Fruit fly (Drosophila melanogaster): Measurements from ENCODE around the gene Doc3.

The Doc3 gene

DNA sequence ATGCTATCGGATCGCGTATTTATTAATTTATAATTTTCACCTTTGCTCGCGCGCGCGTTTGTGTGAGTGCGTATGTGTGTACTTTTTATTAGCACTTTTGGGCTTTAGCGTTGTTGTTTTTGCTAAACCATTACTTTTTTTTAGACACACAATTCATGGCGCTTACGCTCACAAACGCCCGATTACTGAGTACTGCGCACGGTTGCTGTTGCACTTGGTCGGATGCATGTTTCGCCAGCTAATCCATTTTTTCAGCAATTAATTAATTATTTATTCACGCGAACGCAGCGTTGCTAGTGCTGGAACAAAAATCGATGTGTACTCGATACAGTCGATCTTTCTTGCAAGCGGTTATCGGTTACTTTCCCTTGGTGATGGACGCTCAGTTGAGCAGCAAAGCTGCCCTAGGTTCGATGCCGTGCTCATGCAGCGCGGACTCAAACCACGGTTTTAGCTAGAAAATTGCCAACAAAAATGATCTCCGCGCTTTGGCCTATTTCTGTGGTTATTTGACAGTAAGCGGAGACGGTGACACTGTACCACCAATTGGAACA, 7.2 kb upstream of the Doc3 start, which contains the start of the genes smg and CG5087 (continued):
- TF ChIP-seq CrebB (tag; optimal IDR thresholded peaks at IDR 0.05) (peak; percentile 24), p53 (GFP tag; optimal IDR thresholded peaks at IDR 0.05) (peak; percentile 66), CG11696 (GFP tag; IDR thresholded peaks at IDR 0.05) (no peak), nom (GFP tag; optimal IDR thresholded peaks at IDR 0.05) (peak; percentile 0), Dip2 (GFP tag; IDR thresholded peaks at IDR 0.05) (no peak), ab (GFP tag; optimal IDR thresholded peaks at IDR 0.05) (no peak), Drgx (GFP tag; IDR thresholded peaks at IDR 0.05) (peak; percentile 6; the same call in 1 of the 2 replicates), gce (GFP tag; IDR thresholded peaks at IDR 0.05) (no peak; the same call in 2 of the 3 replicates), CTCF (GFP tag; optimal IDR thresholded peaks at IDR 0.05) (peak; percentile 71), ewg (GFP tag; optimal IDR thresholded peaks at IDR 0.05) (peak; percentile 65), CG13894 (tag; optimal IDR thresholded peaks at IDR 0.05) (no peak), zfh2 (GFP tag; optimal IDR thresholded peaks at IDR 0.05) (peak; percentile 55), GATAe (GFP tag; conservative IDR thresholded peaks at IDR 0.05) (no peak), caup (GFP tag; optimal IDR thresholded peaks at IDR 0.05; ENCODE audit: severe bottlenecking) (no peak), pb (GFP tag; optimal IDR thresholded peaks at IDR 0.05) (no peak), Neu2 (GFP tag; optimal IDR thresholded peaks at IDR 0.05; ENCODE audit: borderline replicate concordance) (no peak), mirr (GFP tag; optimal IDR thresholded peaks at IDR 0.05) (no peak), CG3407 (GFP tag; optimal IDR thresholded peaks at IDR 0.05) (no peak), danr (GFP tag; IDR thresholded peaks at IDR 0.05) (no peak), CG7928 (GFP tag; optimal IDR thresholded peaks at IDR 0.05) (peak; percentile 42), Aef1 (GFP tag; IDR thresholded peaks at IDR 0.05) (peak; percentile 45; the same call in 2 of the 3 replicates), sima (GFP tag; optimal IDR thresholded peaks at IDR 0.05) (no peak), NC2α (GFP tag; optimal IDR thresholded peaks at IDR 0.05) (no peak), ap (GFP tag; IDR thresholded peaks at IDR 0.05) (no peak), Lpt (GFP tag; optimal IDR thresholded peaks at IDR 0.05) (no peak), trem (tag; optimal IDR thresholded peaks at IDR 0.05) (peak; percentile 86), bcd (GFP tag; optimal IDR thresholded peaks at IDR 0.05) (peak; percentile 58), CG12769 (tag; optimal IDR thresholded peaks at IDR 0.05) (peak; percentile 76), CG7963 (GFP tag; IDR thresholded peaks at IDR 0.05; ENCODE audit: partially characterized antibody) (peak; percentile 42; the same call in 2 of the 3 replicates), CG12391 (tag; optimal IDR thresholded peaks at IDR 0.05) (peak; percentile 56), CG13624 (GFP tag; optimal IDR thresholded peaks at IDR 0.05) (peak; percentile 74), Elba2 (GFP tag; optimal IDR thresholded peaks at IDR 0.05) (peak; percentile 100), D19A (tag; optimal IDR thresholded peaks at IDR 0.05) (peak; percentile 6), CG2129 (GFP tag; IDR thresholded peaks at IDR 0.05; ENCODE audit: partially characterized antibody) (no peak), CG14860 (GFP tag; IDR thresholded peaks at IDR 0.05; ENCODE audit: partially characterized antibody) (peak; percentile 51; the same call in 2 of the 3 replicates), CG31365 (tag; optimal IDR thresholded peaks at IDR 0.05) (no peak), hb (GFP tag; IDR thresholded peaks at IDR 0.05; ENCODE audit: partially characterized antibody) (0 out of 3 replicates have a peak, but pooled peaks have one; percentile 42), Doc3 (GFP tag; IDR thresholded peaks at IDR 0.05; ENCODE audit: partially characterized antibody) (peak; percentile 55; the same call in 1 of the 3 replicates), slou (GFP tag; optimal IDR thresholded peaks at IDR 0.05) (no peak), CG6175 (GFP tag; IDR thresholded peaks at IDR 0.05) (no peak), croc (GFP tag; conservative IDR thresholded peaks at IDR 0.05) (no peak), Bdp1 (GFP tag; optimal IDR thresholded peaks at IDR 0.05) (peak; percentile 37), Mrtf (GFP tag; IDR thresholded peaks at IDR 0.05) (no peak), CG15479 (GFP tag; optimal IDR thresholded peaks at IDR 0.05) (no peak), cad (GFP tag; optimal IDR thresholded peaks at IDR 0.05) (no peak), odd (GFP tag; optimal IDR thresholded peaks at IDR 0.05) (no peak), Mes4 (GFP tag; optimal IDR thresholded peaks at IDR 0.05) (peak; percentile 23), CG17186 (GFP tag; optimal IDR thresholded peaks at IDR 0.05) (peak; percentile 84), ato (GFP tag; IDR thresholded peaks at IDR 0.05; ENCODE audit: partially characterized antibody) (peak; percentile 59), CG17829 (tag; optimal IDR thresholded peaks at IDR 0.05) (peak; percentile 75), CG2889 (GFP tag; IDR thresholded peaks at IDR 0.05) (no peak)

Data from whole organism, embryonic.